Worm (Caenorhabditis elegans): Measurements from ENCODE around the gene idpa-2.

DNA sequence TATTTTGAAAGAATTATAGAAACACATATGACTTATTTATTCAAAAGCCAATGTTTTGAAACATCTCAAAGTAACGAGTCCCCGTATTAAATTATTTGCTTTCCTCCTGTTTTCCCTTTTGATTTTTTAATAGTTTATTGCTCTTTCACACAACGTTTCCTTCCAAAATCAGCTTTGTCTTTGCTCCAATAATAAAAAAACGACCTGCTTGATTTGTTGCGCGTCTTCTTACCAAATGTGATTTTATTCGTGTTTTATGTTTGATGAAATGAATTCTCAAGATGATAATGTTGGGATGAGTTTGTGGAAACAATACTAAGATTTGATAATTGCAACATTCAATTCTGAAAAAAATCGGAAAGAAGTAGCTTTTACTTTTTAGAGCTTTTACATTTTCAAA is 19.8 kb upstream of the idpa-2 start:
- TF ChIP-seq pha-4 (GFP tag; IDR thresholded peaks at IDR 0.05) (no peak), pha-4 (tag; optimal IDR thresholded peaks at IDR 0.05) (no peak), egl-43 (GFP tag; IDR thresholded peaks at IDR 0.05) (no peak), unc-62 (GFP tag; optimal IDR thresholded peaks at IDR 0.05 in 1 of 2) (peak in 1 of 2 experiments; percentile 91), unc-62 (tag; optimal IDR thresholded peaks at IDR 0.05) (no peak), lin-15B (tag; optimal IDR thresholded peaks at IDR 0.05) (no peak)

All from whole organism, L4 larva.